Worm (Caenorhabditis elegans): ENCODE results near the gene grl-29.

DNA sequence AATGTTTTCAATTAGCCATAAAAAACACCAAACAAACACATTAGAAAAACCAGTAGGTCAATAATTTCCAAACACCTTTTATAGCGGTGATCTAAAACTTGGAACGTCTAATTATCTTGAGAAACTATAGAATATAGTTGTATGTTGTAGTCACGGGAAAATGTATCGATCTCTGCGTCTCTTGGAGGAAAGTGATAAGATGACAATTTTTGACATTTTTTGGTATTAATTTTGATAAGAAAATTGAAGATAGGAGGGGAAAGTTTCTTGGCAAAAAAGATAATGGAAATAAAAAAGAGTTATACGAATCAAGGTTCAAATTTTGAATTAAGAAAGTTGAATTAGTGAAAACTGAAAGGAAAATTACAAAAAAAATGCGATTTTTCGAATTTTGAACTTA lies 49.3 kb downstream of the grl-29 start:
- no peak for TF ChIP-seq nhr-12 (tag; optimal IDR thresholded peaks at IDR 0.05)
- TF ChIP-seq nhr-2 (tag; optimal IDR thresholded peaks at IDR 0.05) = no peak
- no peak for TF ChIP-seq blmp-1 (tag; optimal IDR thresholded peaks at IDR 0.05)
- TF ChIP-seq ces-1 (GFP tag; optimal IDR thresholded peaks at IDR 0.05) = no peak
- TF ChIP-seq nhr-237 (tag; optimal IDR thresholded peaks at IDR 0.05) = no peak
- no peak for TF ChIP-seq snpc-4 (tag; optimal IDR thresholded peaks at IDR 0.05)
- TF ChIP-seq unc-62 (GFP tag; optimal IDR thresholded peaks at IDR 0.05) = no peak
- TF ChIP-seq cnd-1 (tag; optimal IDR thresholded peaks at IDR 0.05) = no peak
- TF ChIP-seq drap-1 (GFP tag; optimal IDR thresholded peaks at IDR 0.05) = no peak
- TF ChIP-seq ceh-39 (tag; optimal IDR thresholded peaks at IDR 0.05) = no peak
- TF ChIP-seq flh-1 (GFP tag; optimal IDR thresholded peaks at IDR 0.05) = no peak
- no peak for TF ChIP-seq elt-1 (tag; optimal IDR thresholded peaks at IDR 0.05; ENCODE audit: borderline replicate concordance, insufficient read depth)
- TF ChIP-seq lin-13 (tag; optimal IDR thresholded peaks at IDR 0.05) = no peak
- TF ChIP-seq mep-1 (tag; optimal IDR thresholded peaks at IDR 0.05) = no peak

All from whole organism, mixed stage, embryonic.